Fruit fly (Drosophila melanogaster) whole organism, prepupa: ENCODE data around the gene CG10140.

Experiments used
- Blimp-1 ChIP-seq: fragments of 200-800 bp; sonication (Bioruptor generic); optimal IDR thresholded peaks from 3 replicates; lab custom pipeline; 2017; ENCODE audit warnings: missing biosample characterization, missing genetic modification characterization, mild to moderate bottlenecking, moderate library complexity, missing genetic modification reagents
- CG10631 ChIP-seq: fragments of 200-800 bp; sonication (Bioruptor generic); optimal IDR thresholded peaks from 2 replicates; lab custom pipeline; 2016; ENCODE audit warnings: missing biosample characterization, missing genetic modification characterization
- CG11294 ChIP-seq: fragments of 200-800 bp; sonication (Bioruptor generic); IDR thresholded peaks from 2 replicates; pipeline ENCODE4 v1.3.6; 2022; ENCODE audit warnings: missing biosample characterization, missing genetic modification characterization
- CG1621 ChIP-seq: fragments of 200-800 bp; sonication (Bioruptor generic); optimal IDR thresholded peaks from 3 replicates; lab custom pipeline; 2018; ENCODE audit warnings: missing biosample characterization, mild to moderate bottlenecking, missing genetic modification characterization
- CG31627 ChIP-seq: fragments of 200-800 bp; sonication (Bioruptor generic); optimal IDR thresholded peaks from 3 replicates; lab custom pipeline; 2016; ENCODE audit warnings: missing biosample characterization, missing genetic modification characterization
- CG32006 ChIP-seq: fragments of 200-800 bp; sonication (Bioruptor generic); optimal IDR thresholded peaks from 3 replicates; lab custom pipeline; 2017; ENCODE audit warnings: missing biosample characterization, mild to moderate bottlenecking, missing genetic modification characterization
- CG3919 ChIP-seq: fragments of 200-800 bp; sonication (Bioruptor generic); optimal IDR thresholded peaks from 3 replicates; lab custom pipeline; 2016; ENCODE audit warnings: missing biosample characterization, missing genetic modification characterization
- CG6792 ChIP-seq: fragments of 200-800 bp; sonication (Bioruptor generic); optimal IDR thresholded peaks from 3 replicates; lab custom pipeline; 2016; ENCODE audit warnings: missing biosample characterization, missing genetic modification characterization
- CG6808 ChIP-seq: fragments of 200-800 bp; sonication (Bioruptor generic); optimal IDR thresholded peaks from 3 replicates; lab custom pipeline; 2017; ENCODE audit warnings: missing biosample characterization, missing genetic modification characterization, mild to moderate bottlenecking, moderate library complexity, missing genetic modification reagents
- CG7368 ChIP-seq: fragments of 200-800 bp; sonication (Bioruptor generic); optimal IDR thresholded peaks from 3 replicates; lab custom pipeline; 2016; ENCODE audit warnings: missing biosample characterization, missing genetic modification characterization
- CG8119 ChIP-seq: fragments of 200-800 bp; sonication (Bioruptor generic); IDR thresholded peaks from 3 replicates; pipeline ENCODE4 v1.3.6; 2022; ENCODE audit warnings: missing biosample characterization, missing genetic modification characterization
- CG8319 ChIP-seq: fragments of 200-800 bp; sonication (Bioruptor generic); optimal IDR thresholded peaks from 3 replicates; lab custom pipeline; 2016; ENCODE audit warnings: missing biosample characterization, missing genetic modification characterization
- CG9139 ChIP-seq: fragments of 200-800 bp; sonication (Bioruptor generic); optimal IDR thresholded peaks from 3 replicates; lab custom pipeline; 2017; ENCODE audit warnings: missing biosample characterization, mild to moderate bottlenecking, missing genetic modification characterization
- Eip78C ChIP-seq: fragments of 200-800 bp; sonication (Bioruptor generic); peaks from one replicate; lab custom pipeline; 2016; ENCODE audit warnings: missing biosample characterization, missing genetic modification characterization
- Ets21C ChIP-seq: fragments of 200-800 bp; sonication (Bioruptor generic); optimal IDR thresholded peaks from 3 replicates; lab custom pipeline; 2016; ENCODE audit warnings: missing biosample characterization, missing genetic modification characterization
- Ets96B ChIP-seq: fragments of 200-800 bp; optimal IDR thresholded peaks from 2 replicates; lab custom pipeline; 2019; ENCODE audit warnings: missing biosample characterization, mild to moderate bottlenecking, missing genetic modification characterization, moderate library complexity
- Gug ChIP-seq: fragments of 200-800 bp; sonication (Bioruptor generic); IDR thresholded peaks from 2 replicates; pipeline ENCODE4 v1.3.6; 2022; ENCODE audit warnings: missing biosample characterization, missing genetic modification characterization
- Hr38 ChIP-seq: sonication (Bioruptor generic); optimal IDR thresholded peaks from 2 replicates; lab custom pipeline; 2016; ENCODE audit warnings: missing biosample characterization, missing genetic modification characterization
- Hr39 ChIP-seq: fragments of 200-800 bp; sonication (Bioruptor generic); optimal IDR thresholded peaks from 2 replicates; lab custom pipeline; 2016; ENCODE audit warnings: missing biosample characterization, missing genetic modification characterization
- Hr4 ChIP-seq: fragments of 200-800 bp; sonication (Bioruptor generic); optimal IDR thresholded peaks from 3 replicates; lab custom pipeline; 2016; ENCODE audit warnings: missing biosample characterization, missing genetic modification characterization
- Lpt ChIP-seq: fragments of 200-800 bp; sonication (Bioruptor generic); optimal IDR thresholded peaks from 3 replicates; lab custom pipeline; 2016; ENCODE audit warnings: missing biosample characterization, missing genetic modification characterization
- Met ChIP-seq: fragments of 200-800 bp; sonication (Bioruptor generic); optimal IDR thresholded peaks from 3 replicates; lab custom pipeline; 2016; ENCODE audit warnings: missing biosample characterization, missing genetic modification characterization
- OdsH ChIP-seq: fragments of 200-800 bp; sonication (Bioruptor generic); optimal IDR thresholded peaks from 3 replicates; lab custom pipeline; 2016; ENCODE audit warnings: missing biosample characterization, missing genetic modification characterization
- Smox ChIP-seq: fragments of 200-800 bp; sonication (Bioruptor generic); optimal IDR thresholded peaks from 3 replicates; lab custom pipeline; 2016; ENCODE audit warnings: missing biosample characterization, missing genetic modification characterization
- Sox102F ChIP-seq: fragments of 200-800 bp; sonication (Bioruptor generic); optimal IDR thresholded peaks from 2 replicates; lab custom pipeline; 2016; ENCODE audit warnings: missing biosample characterization, mild to moderate bottlenecking, missing genetic modification characterization
- Sox14 ChIP-seq: fragments of 200-800 bp; sonication (Bioruptor generic); optimal IDR thresholded peaks from 3 replicates; lab custom pipeline; 2016; ENCODE audit warnings: missing biosample characterization, missing genetic modification characterization
- achi ChIP-seq: fragments of 200-800 bp; sonication (Bioruptor generic); optimal IDR thresholded peaks from 3 replicates; lab custom pipeline; 2016; ENCODE audit warnings: missing biosample characterization, missing genetic modification characterization
- acj6 ChIP-seq: fragments of 200-800 bp; sonication (Bioruptor generic); optimal IDR thresholded peaks from 3 replicates; lab custom pipeline; 2016; ENCODE audit warnings: missing biosample characterization, missing genetic modification characterization
- dac ChIP-seq: fragments of 200-800 bp; sonication (Bioruptor generic); optimal IDR thresholded peaks from 2 replicates; lab custom pipeline; 2017; ENCODE audit warnings: missing biosample characterization, mild to moderate bottlenecking, missing genetic modification characterization
- dsx ChIP-seq: fragments of 200-800 bp; optimal IDR thresholded peaks from 3 replicates; lab custom pipeline; 2019; ENCODE audit warnings: missing biosample characterization, mild to moderate bottlenecking, missing genetic modification characterization, moderate library complexity; ENCODE audit not compliant: poor library complexity, severe bottlenecking
- eg ChIP-seq: fragments of 200-800 bp; sonication (Bioruptor generic); IDR thresholded peaks from 3 replicates; pipeline ENCODE4 v1.3.6; 2022; ENCODE audit warnings: missing biosample characterization, missing genetic modification characterization
- net ChIP-seq: fragments of 200-800 bp; sonication (Bioruptor generic); optimal IDR thresholded peaks from 3 replicates; lab custom pipeline; 2016; ENCODE audit warnings: missing biosample characterization, missing genetic modification characterization
- pdm3 ChIP-seq: fragments of 200-800 bp; sonication (Bioruptor generic); optimal IDR thresholded peaks from 3 replicates; lab custom pipeline; 2016; ENCODE audit warnings: missing biosample characterization, missing genetic modification characterization
- spab ChIP-seq: fragments of 200-800 bp; sonication (Bioruptor generic); optimal IDR thresholded peaks from 2 replicates; lab custom pipeline; 2017; ENCODE audit warnings: missing biosample characterization, mild to moderate bottlenecking, missing genetic modification characterization, missing genetic modification reagents
- ss ChIP-seq, 2 experiments: fragments of 200-800 bp; sonication (Bioruptor generic); optimal IDR thresholded peaks; 2 replicates in 1 of 2; 3 replicates in 1 of 2; lab custom pipeline; 2017 to 2018; ENCODE audit warnings: mild to moderate bottlenecking in 2 of 2, missing biosample characterization in 2 of 2, missing genetic modification characterization in 2 of 2, moderate library complexity in 1 of 2
- svp ChIP-seq: fragments of 200-800 bp; sonication (Bioruptor generic); peaks from one replicate; lab custom pipeline; 2016; ENCODE audit warnings: missing biosample characterization, missing genetic modification characterization
- topi ChIP-seq: fragments of 200-800 bp; sonication (Bioruptor generic); optimal IDR thresholded peaks from 3 replicates; lab custom pipeline; 2016; ENCODE audit warnings: missing biosample characterization, missing genetic modification characterization

Gene CG10140

dm6 chr3L:13425571-13425970 is 14.7 kb downstream of the CG10140 start, which contains the start of gene CG14106:
Gene CG14106 (minus strand): TSS chr3L:13425671.
- TF ChIP-seq Ets21C (GFP tag; lab: Kevin White, UChicago) (no peak), spab (no peak), CG11294 (no peak), net (GFP tag; lab: Kevin White, UChicago) (no peak), Eip78C (no peak), Blimp-1 (GFP tag; lab: Kevin White, UChicago) (no peak), Sox102F (GFP tag; lab: Kevin White, UChicago) (no peak), CG6792 (GFP tag; lab: Kevin White, UChicago) (no peak), eg (GFP tag; lab: Robert Waterston, UW) (no peak), Hr39 (no peak), acj6 (GFP tag; lab: Kevin White, UChicago) (no peak), ss (GFP tag; optimal IDR thresholded peaks at IDR 0.05; lab: Kevin White, UChicago) (no peak), CG9139 (no peak), CG8319 (GFP tag; lab: Kevin White, UChicago) (no peak), Hr4 (GFP tag; lab: Kevin White, UChicago) (no peak), CG7368 (GFP tag; lab: Kevin White, UChicago) (no peak), pdm3 (no peak)
- TF ChIP-seq, all 60 proteins: peak for 0

- TF ChIP-seq pdm3 (no peak), spab (no peak), CG8119 (GFP tag; lab: Robert Waterston, UW) (no peak), Met (GFP tag; lab: Kevin White, UChicago) (no peak), Lpt (GFP tag; lab: Kevin White, UChicago) (no peak), Smox (no peak), dsx (GFP tag; lab: Kevin White, UChicago) (no peak)
Measured at dm6 chr3L:13424068-13424467, 16.2 kb downstream of the CG10140 start, which contains the start of gene CG33263. Gene CG33263 (minus strand): TSS chr3L:13424168.

- TF ChIP-seq OdsH (GFP tag; lab: Kevin White, UChicago) (no peak), Sox14 (GFP tag; lab: Kevin White, UChicago) (no peak), CG3919 (GFP tag; lab: Kevin White, UChicago) (no peak), spab (no peak), achi (no peak), Hr38 (GFP tag; lab: Kevin White, UChicago) (no peak), dac (GFP tag; lab: Kevin White, UChicago) (no peak), CG31627 (GFP tag; lab: Kevin White, UChicago) (no peak), CG32006 (GFP tag; lab: Kevin White, UChicago) (no peak), Ets96B (tag; lab: Kevin White, UChicago) (no peak), Hr4 (GFP tag; lab: Kevin White, UChicago) (no peak), Hr39 (no peak), net (GFP tag; lab: Kevin White, UChicago) (no peak), CG10631 (GFP tag; lab: Kevin White, UChicago) (no peak)
Measured at dm6 chr3L:13422286-13422787, 17.9 kb downstream of the CG10140 start, which contains the start of gene CG32121. Gene CG32121 (minus strand): TSS chr3L:13422336.

- TF ChIP-seq CG6808 (GFP tag; lab: Kevin White, UChicago) (no peak), Gug (GFP tag; lab: Robert Waterston, UW) (no peak), dsx (GFP tag; lab: Kevin White, UChicago) (no peak)
Measured at dm6 chr3L:13420212-13420611, 20.1 kb downstream of the CG10140 start.

- TF ChIP-seq spab (no peak), CG1621 (tag; lab: Kevin White, UChicago) (peak; percentile 43), svp (GFP tag; lab: Kevin White, UChicago) (peak; percentile 42), topi (GFP tag; lab: Kevin White, UChicago) (no peak)
Measured at dm6 chr3L:13412886-13413224, 27.4 kb downstream of the CG10140 start.
